Worm (Caenorhabditis elegans): ENCODE data around the gene C09G4.4.
A peak's percentile ranks its signal among the peaks of the same experiment; 100 is the strongest.

The C09G4.4 gene

ce11 chrIV:8528345-8528744, 15.6 kb downstream of the C09G4.4 start:
- peak; percentile 5 for TF ChIP-seq nhr-85 (tag)
- no peak for TF ChIP-seq aha-1 (tag; optimal IDR thresholded peaks at IDR 0.05)
- TF ChIP-seq nhr-90 (tag; optimal IDR thresholded peaks at IDR 0.05; ENCODE audit: poor library complexity) = peak; percentile 62
- no peak for TF ChIP-seq mab-9 (GFP tag; IDR thresholded peaks at IDR 0.05)
- TF ChIP-seq Y116A8C.19 (tag; optimal IDR thresholded peaks at IDR 0.05; ENCODE audit: borderline replicate concordance) = no peak
- no peak for TF ChIP-seq C04F5.9 (tag; optimal IDR thresholded peaks at IDR 0.05)
- TF ChIP-seq tbx-2 (tag; optimal IDR thresholded peaks at IDR 0.05) = no peak
- peak; percentile 75 for TF ChIP-seq blmp-1 (tag; optimal IDR thresholded peaks at IDR 0.05)
- TF ChIP-seq vab-15 (tag; optimal IDR thresholded peaks at IDR 0.05) = no peak
- no peak for TF ChIP-seq lin-15B (tag; optimal IDR thresholded peaks at IDR 0.05)
- TF ChIP-seq nhr-47 (tag; optimal IDR thresholded peaks at IDR 0.05) = peak; percentile 1
- TF ChIP-seq C16A3.4 (tag; optimal IDR thresholded peaks at IDR 0.05) = no peak
- TF ChIP-seq ztf-4 (tag; optimal IDR thresholded peaks at IDR 0.05) = peak; percentile 32
- TF ChIP-seq lin-13 (GFP tag; optimal IDR thresholded peaks at IDR 0.05) = no peak
- no peak for TF ChIP-seq nhr-237 (tag; optimal IDR thresholded peaks at IDR 0.05)
- TF ChIP-seq jun-1 (tag; optimal IDR thresholded peaks at IDR 0.05) = peak; percentile 31
- TF ChIP-seq elt-3 (tag; optimal IDR thresholded peaks at IDR 0.05) = peak in 3 of 6 experiments; percentile 29 to 76 (median 68)
- no peak for TF ChIP-seq pqm-1 (tag; optimal IDR thresholded peaks at IDR 0.05)
- TF ChIP-seq ces-1 (GFP tag; optimal IDR thresholded peaks at IDR 0.05) = no peak
- peak; percentile 11 for TF ChIP-seq snu-23 (GFP tag; optimal IDR thresholded peaks at IDR 0.05)
- TF ChIP-seq mdl-1 (tag; optimal IDR thresholded peaks at IDR 0.05) = peak in 1 of 2 experiments; percentile 87
- peak; percentile 55 for TF ChIP-seq nhr-71 (tag; optimal IDR thresholded peaks at IDR 0.05)
- no peak for TF ChIP-seq aly-2 (tag; optimal IDR thresholded peaks at IDR 0.05)
- TF ChIP-seq unc-130 (tag; optimal IDR thresholded peaks at IDR 0.05) = peak; percentile 72
- TF ChIP-seq elt-2 (tag; optimal IDR thresholded peaks at IDR 0.05) = peak; percentile 89
- peak; percentile 72 for TF ChIP-seq nhr-20 (tag; optimal IDR thresholded peaks at IDR 0.05)
- no peak for TF ChIP-seq mef-2 (tag; optimal IDR thresholded peaks at IDR 0.05)
- TF ChIP-seq efl-1 (optimal IDR thresholded peaks at IDR 0.05) = no peak
- TF ChIP-seq efl-1 (GFP tag; optimal IDR thresholded peaks at IDR 0.05 in 1 of 2) = peak in 1 of 2 experiments; percentile 94
- no peak for TF ChIP-seq sup-37 (GFP tag; optimal IDR thresholded peaks at IDR 0.05)
- TF ChIP-seq lin-14 (GFP tag; optimal IDR thresholded peaks at IDR 0.05) = peak; percentile 65
- no peak for TF ChIP-seq ama-1 (optimal IDR thresholded peaks at IDR 0.05)
- peak; percentile 63 for TF ChIP-seq nhr-19 (GFP tag; conservative IDR thresholded peaks at IDR 0.05)
- no peak for TF ChIP-seq hpl-2 (GFP tag; optimal IDR thresholded peaks at IDR 0.05)
- peak in 1 of 2 experiments; percentile 46 for TF ChIP-seq lin-35 (GFP tag; optimal IDR thresholded peaks at IDR 0.05)
- no peak for TF ChIP-seq isw-1 (GFP tag; IDR thresholded peaks at IDR 0.05)
- peak; percentile 39; the same call in 1 of the 2 replicates for TF ChIP-seq grh-1 (GFP tag; IDR thresholded peaks at IDR 0.05)
- no peak for TF ChIP-seq fos-1 (tag; optimal IDR thresholded peaks at IDR 0.05)
- no peak for TF ChIP-seq fkh-8 (tag; optimal IDR thresholded peaks at IDR 0.05)
- TF ChIP-seq nhr-28 (tag; optimal IDR thresholded peaks at IDR 0.05) = no peak
- no peak for TF ChIP-seq tlp-1 (tag; optimal IDR thresholded peaks at IDR 0.05)
- TF ChIP-seq fkh-10 (GFP tag; optimal IDR thresholded peaks at IDR 0.05) = no peak

ce11 chrIV:8529039-8529438, 16.3 kb downstream of the C09G4.4 start:
- peak; percentile 72 for TF ChIP-seq xbp-1 (tag; optimal IDR thresholded peaks at IDR 0.05)
- peak; percentile 84 for TF ChIP-seq nhr-19 (GFP tag; conservative IDR thresholded peaks at IDR 0.05)
- TF ChIP-seq Y116A8C.19 (tag; optimal IDR thresholded peaks at IDR 0.05; ENCODE audit: borderline replicate concordance) = no peak
- peak; percentile 72 for TF ChIP-seq tbx-2 (tag; optimal IDR thresholded peaks at IDR 0.05)
- TF ChIP-seq grh-1 (GFP tag; IDR thresholded peaks at IDR 0.05) = peak; percentile 95
- no peak for TF ChIP-seq aly-2 (tag; optimal IDR thresholded peaks at IDR 0.05)
- TF ChIP-seq swsn-7 (tag; optimal IDR thresholded peaks at IDR 0.05) = peak; percentile 46
- TF ChIP-seq jun-1 (tag; optimal IDR thresholded peaks at IDR 0.05) = peak; percentile 22
- no peak for TF ChIP-seq isw-1 (GFP tag; IDR thresholded peaks at IDR 0.05)
- TF ChIP-seq lin-15B (tag; optimal IDR thresholded peaks at IDR 0.05) = no peak
- TF ChIP-seq nhr-20 (tag; optimal IDR thresholded peaks at IDR 0.05) = peak; percentile 92
- peak; percentile 40 to 74 for TF ChIP-seq lsy-2 (tag; optimal IDR thresholded peaks at IDR 0.05)
- TF ChIP-seq alr-1 (tag; optimal IDR thresholded peaks at IDR 0.05; ENCODE audit: borderline replicate concordance) = no peak
- no peak for TF ChIP-seq vab-15 (tag; optimal IDR thresholded peaks at IDR 0.05)
- TF ChIP-seq nhr-11 (tag; optimal IDR thresholded peaks at IDR 0.05) = no peak
- peak; percentile 47 for TF ChIP-seq C16A3.4 (tag; optimal IDR thresholded peaks at IDR 0.05)
- peak; percentile 69 for TF ChIP-seq nhr-47 (tag; optimal IDR thresholded peaks at IDR 0.05)
- no peak for TF ChIP-seq zip-4 (GFP tag; optimal IDR thresholded peaks at IDR 0.05)
- no peak for TF ChIP-seq efl-3 (GFP tag; optimal IDR thresholded peaks at IDR 0.05)
- TF ChIP-seq mab-9 (GFP tag; IDR thresholded peaks at IDR 0.05) = no peak
- peak; percentile 82 for TF ChIP-seq lin-14 (GFP tag; optimal IDR thresholded peaks at IDR 0.05)
- peak; percentile 6 for TF ChIP-seq lir-3 (tag; optimal IDR thresholded peaks at IDR 0.05; ENCODE audit: poor library complexity)
- TF ChIP-seq unc-98 (GFP tag; IDR thresholded peaks at IDR 0.05) = no peak
- no peak for TF ChIP-seq nhr-28 (tag; optimal IDR thresholded peaks at IDR 0.05)
- TF ChIP-seq blmp-1 (tag; optimal IDR thresholded peaks at IDR 0.05) = peak; percentile 92
- peak; percentile 78 for TF ChIP-seq unc-130 (tag; optimal IDR thresholded peaks at IDR 0.05)
- peak; percentile 29 for TF ChIP-seq ztf-4 (tag; optimal IDR thresholded peaks at IDR 0.05)
